Worm (Caenorhabditis elegans) whole organism, L2 larva: Measurements from ENCODE around the gene srbc-40.

ENCODE experiments used
- C34F6.9 ChIP-seq: fragments of 150-350 bp; optimal IDR thresholded peaks from 2 replicates; lab custom pipeline; 2014; ENCODE audit warnings: missing biosample characterization, missing genetic modification characterization
- F13H6.1 ChIP-seq: sonication (generic microtip); optimal IDR thresholded peaks from 2 replicates; lab custom pipeline; 2016; ENCODE audit warnings: missing genetic modification characterization, missing compliant biosample characterization
- R02D3.7 ChIP-seq: fragments of 150-350 bp; optimal IDR thresholded peaks from 2 replicates; lab custom pipeline; 2014; ENCODE audit warnings: missing biosample characterization, missing genetic modification characterization
- Y55F3AM.14 ChIP-seq: fragments of 200-800 bp; sonication (Bioruptor generic); optimal IDR thresholded peaks from 2 replicates; lab custom pipeline; 2018; ENCODE audit warnings: mild to moderate bottlenecking, missing genetic modification characterization, missing compliant biosample characterization
- ZK546.5 ChIP-seq: sonication (generic microtip); optimal IDR thresholded peaks from 2 replicates; lab custom pipeline; 2017; ENCODE audit warnings: missing biosample characterization, missing genetic modification characterization
- alr-1 ChIP-seq: fragments of 150-350 bp; optimal IDR thresholded peaks from 2 replicates; lab custom pipeline; 2014; ENCODE audit warnings: missing biosample characterization, missing genetic modification characterization
- aly-2 ChIP-seq: fragments of 150-350 bp; optimal IDR thresholded peaks from 2 replicates; lab custom pipeline; 2014; ENCODE audit warnings: missing biosample characterization, missing genetic modification characterization
- ama-1 ChIP-seq: fragments of 150-350 bp; optimal IDR thresholded peaks from 2 replicates; lab custom pipeline; 2018; ENCODE audit warnings: inconsistent platforms
- blmp-1 ChIP-seq: sonication (generic microtip); optimal IDR thresholded peaks from 2 replicates; lab custom pipeline; 2017; ENCODE audit warnings: missing genetic modification characterization, mild to moderate bottlenecking, missing compliant biosample characterization, antibody characterized with exemption, moderate library complexity; ENCODE audit not compliant: insufficient read depth
- ceh-16 ChIP-seq: fragments of 150-350 bp; optimal IDR thresholded peaks from 2 replicates; lab custom pipeline; 2014; ENCODE audit warnings: missing biosample characterization, missing genetic modification characterization
- ceh-82 ChIP-seq: fragments of 150-350 bp; optimal IDR thresholded peaks from 2 replicates; lab custom pipeline; 2014; ENCODE audit warnings: missing biosample characterization, missing genetic modification characterization
- crh-2 ChIP-seq: sonication (generic microtip); optimal IDR thresholded peaks from 2 replicates; lab custom pipeline; 2017; ENCODE audit warnings: missing biosample characterization, missing genetic modification characterization
- dmd-4 ChIP-seq: sonication (generic microtip); optimal IDR thresholded peaks from 2 replicates; lab custom pipeline; 2017; ENCODE audit warnings: missing biosample characterization, missing genetic modification characterization
- egl-27 ChIP-seq: sonication (generic microtip); optimal IDR thresholded peaks from 3 replicates; lab custom pipeline; 2017; ENCODE audit warnings: missing biosample characterization, missing genetic modification reagents, missing genetic modification characterization
- elt-1 ChIP-seq: fragments of 150-350 bp; optimal IDR thresholded peaks from 2 replicates; lab custom pipeline; 2014; ENCODE audit warnings: missing biosample characterization, missing genetic modification characterization
- elt-3 ChIP-seq: sonication (generic microtip); optimal IDR thresholded peaks from 2 replicates; lab custom pipeline; 2017; ENCODE audit warnings: missing biosample characterization, missing genetic modification characterization
- fos-1 ChIP-seq: fragments of 150-350 bp; optimal IDR thresholded peaks from 2 replicates; lab custom pipeline; 2014; ENCODE audit warnings: missing biosample characterization, missing genetic modification characterization
- gmeb-1 ChIP-seq: fragments of 150-350 bp; optimal IDR thresholded peaks from 2 replicates; lab custom pipeline; 2014; ENCODE audit warnings: missing biosample characterization, missing genetic modification characterization
- lin-11 ChIP-seq: fragments of 150-350 bp; sonication (generic microtip); optimal IDR thresholded peaks from 2 replicates; lab custom pipeline; 2014; ENCODE audit warnings: missing biosample characterization, missing genetic modification characterization, inconsistent platforms, mixed read lengths
- lin-13 ChIP-seq: fragments of 150-350 bp; optimal IDR thresholded peaks from 2 replicates; lab custom pipeline; 2014; ENCODE audit warnings: missing biosample characterization, missing genetic modification reagents, missing genetic modification characterization
- lin-39 ChIP-seq: fragments of 150-350 bp; optimal IDR thresholded peaks from 2 replicates; lab custom pipeline; 2014; ENCODE audit warnings: missing biosample characterization, missing genetic modification reagents, missing genetic modification characterization
- lsy-2 ChIP-seq, 2 experiments: fragments of 150-350 bp in 1 of 2; sonication (generic microtip) in 1 of 2; optimal IDR thresholded peaks; 2 replicates each; lab custom pipeline; 2014 to 2017; ENCODE audit warnings: missing biosample characterization in 2 of 2, missing genetic modification characterization in 2 of 2
- mab-5 ChIP-seq: fragments of 150-350 bp; optimal IDR thresholded peaks from 2 replicates; lab custom pipeline; 2014; ENCODE audit warnings: missing biosample characterization, missing genetic modification characterization
- mbf-1 ChIP-seq: sonication (generic microtip); optimal IDR thresholded peaks from 2 replicates; lab custom pipeline; 2017; ENCODE audit warnings: missing biosample characterization, missing genetic modification characterization
- mdl-1 ChIP-seq, 2 experiments: fragments of 150-350 bp in 1 of 2; sonication (generic microtip) in 1 of 2; optimal IDR thresholded peaks; 2 replicates each; lab custom pipeline; 2017; ENCODE audit warnings: missing biosample characterization in 2 of 2, missing genetic modification characterization in 2 of 2
- nhr-10 ChIP-seq: sonication (generic microtip); optimal IDR thresholded peaks from 2 replicates; lab custom pipeline; 2017; ENCODE audit warnings: missing biosample characterization, missing genetic modification characterization
- nhr-11 ChIP-seq: fragments of 150-350 bp; optimal IDR thresholded peaks from 2 replicates; lab custom pipeline; 2014; ENCODE audit warnings: missing biosample characterization, missing genetic modification characterization
- nhr-12 ChIP-seq: fragments of 150-350 bp; optimal IDR thresholded peaks from 2 replicates; lab custom pipeline; 2014; ENCODE audit warnings: missing biosample characterization, missing genetic modification characterization
- nhr-129 ChIP-seq: fragments of 150-350 bp; optimal IDR thresholded peaks from 2 replicates; lab custom pipeline; 2014; ENCODE audit warnings: missing biosample characterization, missing genetic modification characterization
- nhr-21 ChIP-seq: fragments of 150-350 bp; optimal IDR thresholded peaks from 2 replicates; lab custom pipeline; 2014; ENCODE audit warnings: missing biosample characterization, missing genetic modification characterization
- nhr-23 ChIP-seq: fragments of 150-350 bp; optimal IDR thresholded peaks from 2 replicates; lab custom pipeline; 2014; ENCODE audit warnings: missing biosample characterization, missing genetic modification reagents, missing genetic modification characterization
- nhr-237 ChIP-seq: fragments of 150-350 bp; optimal IDR thresholded peaks from 2 replicates; lab custom pipeline; 2014; ENCODE audit warnings: missing biosample characterization, missing genetic modification characterization
- nhr-25 ChIP-seq: fragments of 150-350 bp; sonication (generic microtip); optimal IDR thresholded peaks from 3 replicates; lab custom pipeline; 2014; ENCODE audit warnings: missing biosample characterization, missing genetic modification characterization
- nhr-6 ChIP-seq: fragments of 150-350 bp; optimal IDR thresholded peaks from 2 replicates; lab custom pipeline; 2014; ENCODE audit warnings: missing biosample characterization, missing genetic modification characterization
- nhr-77 ChIP-seq: fragments of 150-350 bp; optimal IDR thresholded peaks from 2 replicates; lab custom pipeline; 2014; ENCODE audit warnings: missing biosample characterization, missing genetic modification characterization
- peb-1 ChIP-seq: fragments of 150-350 bp; optimal IDR thresholded peaks from 2 replicates; lab custom pipeline; 2014; ENCODE audit warnings: missing biosample characterization, missing genetic modification characterization
- sem-4 ChIP-seq: fragments of 150-350 bp; optimal IDR thresholded peaks from 2 replicates; lab custom pipeline; 2014; ENCODE audit warnings: missing biosample characterization, missing genetic modification reagents, missing genetic modification characterization
- skn-1 ChIP-seq: sonication (generic microtip); optimal IDR thresholded peaks from 2 replicates; lab custom pipeline; 2017; ENCODE audit warnings: missing biosample characterization, missing genetic modification characterization
- sma-3 ChIP-seq: sonication (generic microtip); optimal IDR thresholded peaks from 2 replicates; lab custom pipeline; 2016; ENCODE audit warnings: missing genetic modification reagents, missing genetic modification characterization, missing compliant biosample characterization
- sma-9 ChIP-seq, 2 experiments: fragments of 150-350 bp in 1 of 2; sonication (generic microtip) in 1 of 2; optimal IDR thresholded peaks; 2 replicates each; lab custom pipeline; 2014 to 2016; ENCODE audit warnings: missing genetic modification characterization in 2 of 2, mild to moderate bottlenecking in 1 of 2, missing biosample characterization in 1 of 2, missing compliant biosample characterization in 1 of 2, missing genetic modification reagents in 1 of 2, moderate library complexity in 1 of 2
- snpc-4 ChIP-seq: fragments of 150-350 bp; optimal IDR thresholded peaks from 2 replicates; lab custom pipeline; 2014; ENCODE audit warnings: missing biosample characterization, missing genetic modification characterization
- unc-39 ChIP-seq: fragments of 150-350 bp; optimal IDR thresholded peaks from 2 replicates; lab custom pipeline; 2014; ENCODE audit warnings: missing biosample characterization, missing genetic modification characterization
- unc-55 ChIP-seq: fragments of 150-350 bp; sonication (generic microtip); optimal IDR thresholded peaks from 3 replicates; lab custom pipeline; 2014; ENCODE audit warnings: missing biosample characterization, missing genetic modification reagents, missing genetic modification characterization
- unc-62 ChIP-seq: fragments of 150-350 bp; optimal IDR thresholded peaks from 2 replicates; lab custom pipeline; 2014; ENCODE audit warnings: missing biosample characterization, missing genetic modification reagents, missing genetic modification characterization
- zag-1 ChIP-seq: fragments of 150-350 bp; optimal IDR thresholded peaks from 2 replicates; lab custom pipeline; 2014; ENCODE audit warnings: missing biosample characterization, missing genetic modification characterization
- ztf-1 ChIP-seq: fragments of 200-800 bp; sonication (Bioruptor generic); conservative IDR thresholded peaks from 2 replicates; pipeline ENCODE4 v1.3.6; 2022; ENCODE audit warnings: missing genetic modification characterization, missing compliant biosample characterization
- ztf-11 ChIP-seq: sonication (generic microtip); optimal IDR thresholded peaks from 2 replicates; lab custom pipeline; 2017; ENCODE audit warnings: missing biosample characterization, missing genetic modification characterization
- ztf-4 ChIP-seq: fragments of 150-350 bp; optimal IDR thresholded peaks from 2 replicates; lab custom pipeline; 2014; ENCODE audit warnings: missing biosample characterization, missing genetic modification characterization

srbc-40 gene

DNA sequence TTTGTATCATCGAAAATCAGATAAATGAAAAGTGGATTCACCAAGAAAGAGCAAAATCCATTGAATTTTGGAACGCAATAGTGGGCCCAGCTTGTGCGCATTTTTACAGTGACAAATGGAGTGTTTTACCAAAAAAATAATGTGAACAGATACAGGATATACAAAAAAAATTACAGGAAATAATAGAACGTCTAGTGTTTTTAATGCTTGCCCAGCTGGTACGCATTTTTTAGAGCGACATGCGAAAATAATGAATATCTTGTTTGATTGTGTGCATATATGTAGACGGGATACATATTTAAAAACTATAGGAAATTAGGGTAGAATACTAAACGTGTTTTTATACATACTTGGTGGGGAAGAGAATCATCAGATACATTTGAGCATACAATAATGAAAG lies 16.5 kb upstream of the srbc-40 start, which contains the start of gene srj-25:
Gene srj-25, minus strand, starts transcription at position 101 of the 400 bp plus-strand sequence.
- TF ChIP-seq ztf-1 (no peak), snpc-4 (tag; lab: Kevin White, UChicago) (no peak), ztf-11 (tag; lab: Kevin White, UChicago) (no peak), skn-1 (tag; lab: Kevin White, UChicago) (no peak), dmd-4 (no peak), unc-62 (GFP tag; lab: Kevin White, UChicago) (no peak), elt-3 (tag; lab: Kevin White, UChicago) (no peak), unc-55 (GFP tag; lab: Kevin White, UChicago) (no peak), peb-1 (tag; lab: Kevin White, UChicago) (no peak), fos-1 (tag; lab: Kevin White, UChicago) (no peak), alr-1 (tag; lab: Kevin White, UChicago) (no peak), lin-11 (no peak), ZK546.5 (tag; lab: Kevin White, UChicago) (no peak), elt-1 (tag; lab: Kevin White, UChicago) (no peak), unc-39 (tag; lab: Kevin White, UChicago) (no peak), ceh-82 (tag; lab: Kevin White, UChicago) (no peak), blmp-1 (tag; lab: Kevin White, UChicago) (no peak)

ce11 chrV:731330-731729 lies 11.7 kb upstream of the srbc-40 start:
- TF ChIP-seq ztf-11 (tag; lab: Kevin White, UChicago), result no peak
- TF ChIP-seq R02D3.7, result no peak
- no peak for TF ChIP-seq unc-39 (tag; lab: Kevin White, UChicago)
- TF ChIP-seq nhr-21 (tag; lab: Kevin White, UChicago), result peak; percentile 95
- TF ChIP-seq mdl-1 (tag; optimal IDR thresholded peaks at IDR 0.05; lab: Kevin White, UChicago), result peak; percentile 97 to 98
- TF ChIP-seq peb-1 (tag; lab: Kevin White, UChicago), result no peak
- peak; percentile 83 for TF ChIP-seq fos-1 (tag; lab: Kevin White, UChicago)
- TF ChIP-seq mab-5 (tag; lab: Kevin White, UChicago), result peak; percentile 62
- no peak for TF ChIP-seq nhr-23 (tag; lab: Kevin White, UChicago)
- TF ChIP-seq ama-1 (lab: Kevin White, UChicago), result peak; percentile 82
- TF ChIP-seq unc-62 (GFP tag; lab: Kevin White, UChicago), result peak; percentile 11
- TF ChIP-seq egl-27 (tag; lab: Kevin White, UChicago), result peak; percentile 74
- TF ChIP-seq lin-39 (tag; lab: Kevin White, UChicago), result no peak
- peak; percentile 97 for TF ChIP-seq F13H6.1 (tag; lab: Kevin White, UChicago)
- peak; percentile 82 for TF ChIP-seq gmeb-1 (tag; lab: Kevin White, UChicago)
- peak; percentile 51 for TF ChIP-seq C34F6.9 (tag; lab: Kevin White, UChicago)
- TF ChIP-seq blmp-1 (tag; lab: Kevin White, UChicago), result peak; percentile 14
- TF ChIP-seq sem-4 (tag; lab: Kevin White, UChicago), result peak; percentile 48
- no peak for TF ChIP-seq ceh-82 (tag; lab: Kevin White, UChicago)
- TF ChIP-seq sma-3, result peak; percentile 97
- TF ChIP-seq elt-1 (tag; lab: Kevin White, UChicago), result no peak
- no peak for TF ChIP-seq ztf-1
- no peak for TF ChIP-seq nhr-11 (tag; lab: Kevin White, UChicago)
- TF ChIP-seq crh-2 (tag; lab: Kevin White, UChicago), result peak; percentile 94
- no peak for TF ChIP-seq zag-1 (tag; lab: Kevin White, UChicago)
- TF ChIP-seq skn-1 (tag; lab: Kevin White, UChicago), result no peak
- peak; percentile 96 for TF ChIP-seq nhr-129 (tag; lab: Kevin White, UChicago)
- TF ChIP-seq lsy-2 (tag; optimal IDR thresholded peaks at IDR 0.05; lab: Kevin White, UChicago), result peak in 1 of 2 experiments; percentile 80
- peak; percentile 99 for TF ChIP-seq sma-9 (GFP tag; optimal IDR thresholded peaks at IDR 0.05; lab: Kevin White, UChicago)
- TF ChIP-seq sma-9 (tag; optimal IDR thresholded peaks at IDR 0.05; lab: Kevin White, UChicago), result peak; percentile 46
- no peak for TF ChIP-seq elt-3 (tag; lab: Kevin White, UChicago)
- no peak for TF ChIP-seq ZK546.5 (tag; lab: Kevin White, UChicago)
- TF ChIP-seq lin-13 (GFP tag; lab: Kevin White, UChicago), result peak; percentile 33
- peak; percentile 39 for TF ChIP-seq nhr-77 (tag; lab: Kevin White, UChicago)
- no peak for TF ChIP-seq unc-55 (GFP tag; lab: Kevin White, UChicago)
- TF ChIP-seq Y55F3AM.14, result peak; percentile 94
- no peak for TF ChIP-seq mbf-1
- TF ChIP-seq snpc-4 (tag; lab: Kevin White, UChicago), result peak; percentile 42
- TF ChIP-seq lin-11, result no peak
- TF ChIP-seq nhr-237 (tag; lab: Kevin White, UChicago), result no peak
- peak; percentile 13 for TF ChIP-seq nhr-10
- TF ChIP-seq nhr-25 (tag; lab: Kevin White, UChicago), result peak; percentile 85
- no peak for TF ChIP-seq ceh-16 (tag; lab: Kevin White, UChicago)
- no peak for TF ChIP-seq aly-2
- no peak for TF ChIP-seq alr-1 (tag; lab: Kevin White, UChicago)
- TF ChIP-seq nhr-6 (tag; lab: Kevin White, UChicago), result peak; percentile 49
- TF ChIP-seq dmd-4, result no peak
- TF ChIP-seq nhr-12, result no peak
- peak; percentile 89 for TF ChIP-seq ztf-4
